Fruit fly (Drosophila melanogaster): Measurements from ENCODE around the gene CG13898.

DNA sequence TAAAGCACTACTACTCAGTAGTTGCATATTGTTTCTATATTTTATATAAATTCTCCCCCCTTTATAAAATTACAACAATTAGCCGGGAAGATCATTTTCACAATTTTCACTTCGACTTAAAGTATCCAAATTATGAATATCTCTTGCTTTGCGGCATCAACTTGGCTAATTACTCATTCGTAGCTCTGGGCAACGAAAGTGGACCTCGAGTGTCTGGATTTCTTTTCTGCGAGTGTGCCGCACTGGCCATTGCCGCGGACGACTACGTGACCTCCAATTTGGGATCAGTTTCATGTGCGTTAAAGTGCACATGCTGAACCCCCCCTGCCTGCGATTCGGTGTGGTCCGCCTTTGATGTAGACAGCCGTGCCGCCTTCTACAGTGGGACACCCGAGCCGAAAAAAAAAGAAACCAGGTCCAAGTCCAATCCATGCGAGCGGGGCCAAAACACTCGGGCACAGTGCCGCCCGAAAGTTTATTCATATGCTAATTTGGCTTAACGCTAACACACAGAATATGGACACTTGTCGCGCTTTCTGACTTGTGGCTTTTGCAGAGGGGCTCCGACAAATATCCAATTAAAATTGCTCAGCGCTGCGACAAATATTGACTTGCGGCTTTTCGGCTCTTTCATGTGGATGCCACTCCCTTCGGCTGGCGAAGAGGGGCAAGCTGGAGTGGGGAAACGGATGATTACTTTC is 14.7 kb upstream of the CG13898 start:
- TF ChIP-seq CG33017 (tag; optimal IDR thresholded peaks at IDR 0.05) (no peak), toe (GFP tag; optimal IDR thresholded peaks at IDR 0.05) (no peak), CG14711 (tag; optimal IDR thresholded peaks at IDR 0.05) (no peak), CG5204 (GFP tag; optimal IDR thresholded peaks at IDR 0.05) (no peak), CG11617 (GFP tag; optimal IDR thresholded peaks at IDR 0.05) (no peak), cnc (optimal IDR thresholded peaks at IDR 0.05) (no peak)

Measured in whole organism, adult.